Fruit fly (Drosophila melanogaster) whole organism, prepupa: ENCODE data around the gene RanGAP.
A peak's percentile ranks its signal among the peaks of the same experiment; 100 is the strongest.

ENCODE experiments used
- Blimp-1 ChIP-seq: fragments of 200-800 bp; sonication (Bioruptor generic); optimal IDR thresholded peaks from 3 replicates; lab custom pipeline; 2017; ENCODE audit warnings: missing biosample characterization, missing genetic modification characterization, mild to moderate bottlenecking, moderate library complexity, missing genetic modification reagents
- CG10631 ChIP-seq: fragments of 200-800 bp; sonication (Bioruptor generic); optimal IDR thresholded peaks from 2 replicates; lab custom pipeline; 2016; ENCODE audit warnings: missing biosample characterization, missing genetic modification characterization
- CG10669 ChIP-seq: fragments of 200-800 bp; sonication (Bioruptor generic); optimal IDR thresholded peaks from 3 replicates; lab custom pipeline; 2018; ENCODE audit warnings: missing biosample characterization, mild to moderate bottlenecking, missing genetic modification characterization, moderate library complexity
- CG11294 ChIP-seq: fragments of 200-800 bp; sonication (Bioruptor generic); IDR thresholded peaks from 2 replicates; pipeline ENCODE4 v1.3.6; 2022; ENCODE audit warnings: missing biosample characterization, missing genetic modification characterization
- CG11762 ChIP-seq: fragments of 200-800 bp; sonication (Bioruptor generic); optimal IDR thresholded peaks from 3 replicates; lab custom pipeline; 2016; ENCODE audit warnings: missing biosample characterization, missing genetic modification characterization; ENCODE audit not compliant: insufficient read depth
- CG15336 ChIP-seq: fragments of 200-800 bp; sonication (Bioruptor generic); IDR thresholded peaks from 2 replicates; pipeline ENCODE4 v1.3.6; 2022; ENCODE audit warnings: missing biosample characterization, missing genetic modification characterization
- CG1621 ChIP-seq: fragments of 200-800 bp; sonication (Bioruptor generic); optimal IDR thresholded peaks from 3 replicates; lab custom pipeline; 2018; ENCODE audit warnings: missing biosample characterization, mild to moderate bottlenecking, missing genetic modification characterization
- CG16779 ChIP-seq: fragments of 200-800 bp; sonication (Bioruptor generic); optimal IDR thresholded peaks from 3 replicates; lab custom pipeline; 2017; ENCODE audit warnings: missing biosample characterization, mild to moderate bottlenecking, missing genetic modification characterization
- CG3032 ChIP-seq: fragments of 200-800 bp; optimal IDR thresholded peaks from 2 replicates; lab custom pipeline; 2019; ENCODE audit warnings: missing biosample characterization, mild to moderate bottlenecking, missing genetic modification characterization, moderate library complexity
- CG31627 ChIP-seq: fragments of 200-800 bp; sonication (Bioruptor generic); optimal IDR thresholded peaks from 3 replicates; lab custom pipeline; 2016; ENCODE audit warnings: missing biosample characterization, missing genetic modification characterization
- CG32006 ChIP-seq: fragments of 200-800 bp; sonication (Bioruptor generic); optimal IDR thresholded peaks from 3 replicates; lab custom pipeline; 2017; ENCODE audit warnings: missing biosample characterization, mild to moderate bottlenecking, missing genetic modification characterization
- CG34406 ChIP-seq: fragments of 200-800 bp; sonication (Bioruptor generic); optimal IDR thresholded peaks from 3 replicates; lab custom pipeline; 2016; ENCODE audit warnings: missing biosample characterization, missing genetic modification characterization
- CG3919 ChIP-seq: fragments of 200-800 bp; sonication (Bioruptor generic); optimal IDR thresholded peaks from 3 replicates; lab custom pipeline; 2016; ENCODE audit warnings: missing biosample characterization, missing genetic modification characterization
- CG4318 ChIP-seq: fragments of 200-800 bp; sonication (Bioruptor generic); optimal IDR thresholded peaks from 3 replicates; lab custom pipeline; 2017; ENCODE audit warnings: missing biosample characterization, mild to moderate bottlenecking, missing genetic modification characterization
- CG6163 ChIP-seq: fragments of 200-800 bp; sonication (Bioruptor generic); IDR thresholded peaks from 3 replicates; pipeline ENCODE4 v1.3.6; 2022; ENCODE audit warnings: missing biosample characterization, missing genetic modification characterization
- CG6276 ChIP-seq: fragments of 200-800 bp; sonication (Bioruptor generic); optimal IDR thresholded peaks from 2 replicates; lab custom pipeline; 2017; ENCODE audit warnings: missing biosample characterization, mild to moderate bottlenecking, missing genetic modification characterization
- CG6792 ChIP-seq: fragments of 200-800 bp; sonication (Bioruptor generic); optimal IDR thresholded peaks from 3 replicates; lab custom pipeline; 2016; ENCODE audit warnings: missing biosample characterization, missing genetic modification characterization
- CG6808 ChIP-seq: fragments of 200-800 bp; sonication (Bioruptor generic); optimal IDR thresholded peaks from 3 replicates; lab custom pipeline; 2017; ENCODE audit warnings: missing biosample characterization, missing genetic modification characterization, mild to moderate bottlenecking, moderate library complexity, missing genetic modification reagents
- CG7368 ChIP-seq: fragments of 200-800 bp; sonication (Bioruptor generic); optimal IDR thresholded peaks from 3 replicates; lab custom pipeline; 2016; ENCODE audit warnings: missing biosample characterization, missing genetic modification characterization
- CG8119 ChIP-seq: fragments of 200-800 bp; sonication (Bioruptor generic); IDR thresholded peaks from 3 replicates; pipeline ENCODE4 v1.3.6; 2022; ENCODE audit warnings: missing biosample characterization, missing genetic modification characterization
- CG8319 ChIP-seq: fragments of 200-800 bp; sonication (Bioruptor generic); optimal IDR thresholded peaks from 3 replicates; lab custom pipeline; 2016; ENCODE audit warnings: missing biosample characterization, missing genetic modification characterization
- CG8632 ChIP-seq: fragments of 200-800 bp; sonication (Bioruptor generic); optimal IDR thresholded peaks from 3 replicates; lab custom pipeline; 2016; ENCODE audit warnings: missing biosample characterization, missing genetic modification characterization
- CG9139 ChIP-seq: fragments of 200-800 bp; sonication (Bioruptor generic); optimal IDR thresholded peaks from 3 replicates; lab custom pipeline; 2017; ENCODE audit warnings: missing biosample characterization, mild to moderate bottlenecking, missing genetic modification characterization
- Eip75B ChIP-seq: fragments of 200-800 bp; sonication (Bioruptor generic); optimal IDR thresholded peaks from 3 replicates; lab custom pipeline; 2016; ENCODE audit warnings: missing biosample characterization, missing genetic modification characterization
- Eip78C ChIP-seq: fragments of 200-800 bp; sonication (Bioruptor generic); peaks from one replicate; lab custom pipeline; 2016; ENCODE audit warnings: missing biosample characterization, missing genetic modification characterization
- Eip93F ChIP-seq: fragments of 200-800 bp; sonication (Bioruptor generic); optimal IDR thresholded peaks from 2 replicates; lab custom pipeline; 2016; ENCODE audit warnings: missing biosample characterization, mild to moderate bottlenecking, missing genetic modification characterization
- Ets21C ChIP-seq: fragments of 200-800 bp; sonication (Bioruptor generic); optimal IDR thresholded peaks from 3 replicates; lab custom pipeline; 2016; ENCODE audit warnings: missing biosample characterization, missing genetic modification characterization
- Gug ChIP-seq: fragments of 200-800 bp; sonication (Bioruptor generic); IDR thresholded peaks from 2 replicates; pipeline ENCODE4 v1.3.6; 2022; ENCODE audit warnings: missing biosample characterization, missing genetic modification characterization
- Hr38 ChIP-seq: sonication (Bioruptor generic); optimal IDR thresholded peaks from 2 replicates; lab custom pipeline; 2016; ENCODE audit warnings: missing biosample characterization, missing genetic modification characterization
- Lpt ChIP-seq: fragments of 200-800 bp; sonication (Bioruptor generic); optimal IDR thresholded peaks from 3 replicates; lab custom pipeline; 2016; ENCODE audit warnings: missing biosample characterization, missing genetic modification characterization
- Met ChIP-seq: fragments of 200-800 bp; sonication (Bioruptor generic); optimal IDR thresholded peaks from 3 replicates; lab custom pipeline; 2016; ENCODE audit warnings: missing biosample characterization, missing genetic modification characterization
- OdsH ChIP-seq: fragments of 200-800 bp; sonication (Bioruptor generic); optimal IDR thresholded peaks from 3 replicates; lab custom pipeline; 2016; ENCODE audit warnings: missing biosample characterization, missing genetic modification characterization
- Smox ChIP-seq: fragments of 200-800 bp; sonication (Bioruptor generic); optimal IDR thresholded peaks from 3 replicates; lab custom pipeline; 2016; ENCODE audit warnings: missing biosample characterization, missing genetic modification characterization
- Sox102F ChIP-seq: fragments of 200-800 bp; sonication (Bioruptor generic); optimal IDR thresholded peaks from 2 replicates; lab custom pipeline; 2016; ENCODE audit warnings: missing biosample characterization, mild to moderate bottlenecking, missing genetic modification characterization
- Sox14 ChIP-seq: fragments of 200-800 bp; sonication (Bioruptor generic); optimal IDR thresholded peaks from 3 replicates; lab custom pipeline; 2016; ENCODE audit warnings: missing biosample characterization, missing genetic modification characterization
- achi ChIP-seq: fragments of 200-800 bp; sonication (Bioruptor generic); optimal IDR thresholded peaks from 3 replicates; lab custom pipeline; 2016; ENCODE audit warnings: missing biosample characterization, missing genetic modification characterization
- acj6 ChIP-seq: fragments of 200-800 bp; sonication (Bioruptor generic); optimal IDR thresholded peaks from 3 replicates; lab custom pipeline; 2016; ENCODE audit warnings: missing biosample characterization, missing genetic modification characterization
- cyc ChIP-seq: fragments of 200-800 bp; sonication (Bioruptor generic); optimal IDR thresholded peaks from 3 replicates; lab custom pipeline; 2016; ENCODE audit warnings: missing biosample characterization, missing genetic modification characterization
- dac ChIP-seq: fragments of 200-800 bp; sonication (Bioruptor generic); optimal IDR thresholded peaks from 2 replicates; lab custom pipeline; 2017; ENCODE audit warnings: missing biosample characterization, mild to moderate bottlenecking, missing genetic modification characterization
- dsx ChIP-seq: fragments of 200-800 bp; optimal IDR thresholded peaks from 3 replicates; lab custom pipeline; 2019; ENCODE audit warnings: missing biosample characterization, mild to moderate bottlenecking, missing genetic modification characterization, moderate library complexity; ENCODE audit not compliant: poor library complexity, severe bottlenecking
- eg ChIP-seq: fragments of 200-800 bp; sonication (Bioruptor generic); IDR thresholded peaks from 3 replicates; pipeline ENCODE4 v1.3.6; 2022; ENCODE audit warnings: missing biosample characterization, missing genetic modification characterization
- esn ChIP-seq: fragments of 200-800 bp; sonication (Bioruptor generic); optimal IDR thresholded peaks from 2 replicates; lab custom pipeline; 2016; ENCODE audit warnings: missing biosample characterization, mild to moderate bottlenecking, missing genetic modification characterization, moderate library complexity
- fd85E ChIP-seq: fragments of 200-800 bp; sonication (Bioruptor generic); optimal IDR thresholded peaks from 3 replicates; lab custom pipeline; 2016; ENCODE audit warnings: missing biosample characterization, missing genetic modification characterization
- fkh ChIP-seq: fragments of 200-800 bp; sonication (Bioruptor generic); optimal IDR thresholded peaks from 3 replicates; lab custom pipeline; 2017; ENCODE audit warnings: missing biosample characterization, mild to moderate bottlenecking, missing genetic modification characterization, moderate library complexity
- lz ChIP-seq: fragments of 200-800 bp; sonication (Bioruptor generic); optimal IDR thresholded peaks from 3 replicates; lab custom pipeline; 2016; ENCODE audit warnings: missing biosample characterization, missing genetic modification characterization
- net ChIP-seq: fragments of 200-800 bp; sonication (Bioruptor generic); optimal IDR thresholded peaks from 3 replicates; lab custom pipeline; 2016; ENCODE audit warnings: missing biosample characterization, missing genetic modification characterization
- pdm3 ChIP-seq: fragments of 200-800 bp; sonication (Bioruptor generic); optimal IDR thresholded peaks from 3 replicates; lab custom pipeline; 2016; ENCODE audit warnings: missing biosample characterization, missing genetic modification characterization
- salr ChIP-seq, 2 experiments: fragments of 200-800 bp; sonication (Bioruptor generic); optimal IDR thresholded peaks; 3 replicates each; lab custom pipeline; 2016 to 2018; ENCODE audit warnings: missing biosample characterization in 2 of 2, missing genetic modification characterization in 2 of 2, mild to moderate bottlenecking in 1 of 2
- spab ChIP-seq: fragments of 200-800 bp; sonication (Bioruptor generic); optimal IDR thresholded peaks from 2 replicates; lab custom pipeline; 2017; ENCODE audit warnings: missing biosample characterization, mild to moderate bottlenecking, missing genetic modification characterization, missing genetic modification reagents
- ss ChIP-seq, 2 experiments: fragments of 200-800 bp; sonication (Bioruptor generic); optimal IDR thresholded peaks; 2 replicates in 1 of 2; 3 replicates in 1 of 2; lab custom pipeline; 2017 to 2018; ENCODE audit warnings: mild to moderate bottlenecking in 2 of 2, missing biosample characterization in 2 of 2, missing genetic modification characterization in 2 of 2, moderate library complexity in 1 of 2
- svp ChIP-seq: fragments of 200-800 bp; sonication (Bioruptor generic); peaks from one replicate; lab custom pipeline; 2016; ENCODE audit warnings: missing biosample characterization, missing genetic modification characterization
- topi ChIP-seq: fragments of 200-800 bp; sonication (Bioruptor generic); optimal IDR thresholded peaks from 3 replicates; lab custom pipeline; 2016; ENCODE audit warnings: missing biosample characterization, missing genetic modification characterization

The RanGAP gene

DNA sequence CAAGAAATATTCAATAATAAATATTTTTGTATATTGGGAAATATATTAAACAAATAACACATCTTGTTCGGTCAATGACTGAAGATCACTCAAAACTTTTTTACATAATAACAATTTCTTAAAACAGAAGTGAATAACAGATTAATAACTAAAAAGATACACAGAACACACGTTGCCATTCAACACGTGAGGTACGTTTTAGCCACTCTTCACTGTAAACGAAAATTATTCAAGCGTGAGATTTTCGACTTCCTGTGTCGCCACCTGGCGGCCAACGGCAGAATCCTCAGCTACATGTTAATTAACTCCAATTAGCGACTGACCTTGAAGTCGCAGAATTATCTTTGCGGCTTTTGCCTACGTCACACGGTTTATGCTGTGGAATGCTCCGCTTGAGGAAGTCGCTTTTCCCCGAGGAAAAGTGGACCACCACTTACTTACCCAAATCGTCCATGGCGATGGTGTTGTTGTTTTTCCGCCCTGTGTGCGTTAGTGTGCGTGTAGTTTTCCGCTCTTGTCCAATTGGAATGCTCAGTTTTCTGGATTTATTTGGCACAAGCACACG lies 15.9 kb upstream of the RanGAP start:
- TF ChIP-seq Met: peak; percentile 67
- peak; percentile 59 for TF ChIP-seq eg
- no peak for TF ChIP-seq Eip93F (GFP tag; lab: Kevin White, UChicago)
- peak; percentile 41 for TF ChIP-seq CG1621 (tag; lab: Kevin White, UChicago)
- TF ChIP-seq CG16779 (tag; lab: Kevin White, UChicago): no peak
- TF ChIP-seq CG15336 (GFP tag; lab: Robert Waterston, UW): peak; percentile 57
- no peak for TF ChIP-seq spab (GFP tag; lab: Kevin White, UChicago)
- no peak for TF ChIP-seq Hr38 (GFP tag; lab: Kevin White, UChicago)
- peak; percentile 16 for TF ChIP-seq CG10631 (GFP tag; lab: Kevin White, UChicago)
- TF ChIP-seq acj6 (GFP tag; lab: Kevin White, UChicago): peak; percentile 65
- peak; percentile 51 for TF ChIP-seq achi (GFP tag; lab: Kevin White, UChicago)
- peak; percentile 46 for TF ChIP-seq CG8632 (GFP tag; lab: Kevin White, UChicago)
- peak; percentile 32 for TF ChIP-seq CG6808 (GFP tag; lab: Kevin White, UChicago)
- TF ChIP-seq Sox14: peak; percentile 31
- peak; percentile 66 for TF ChIP-seq net (GFP tag; lab: Kevin White, UChicago)
- no peak for TF ChIP-seq fkh
- peak; percentile 20 for TF ChIP-seq Eip75B (GFP tag; lab: Kevin White, UChicago)
- no peak for TF ChIP-seq fd85E
- TF ChIP-seq Lpt (GFP tag; lab: Kevin White, UChicago): no peak
- peak in 1 of 2 experiments; percentile 11 for TF ChIP-seq salr (GFP tag; optimal IDR thresholded peaks at IDR 0.05; lab: Kevin White, UChicago)
- peak; percentile 50 for TF ChIP-seq CG10669 (GFP tag; lab: Kevin White, UChicago)
- TF ChIP-seq Gug: no peak
- peak; percentile 68 for TF ChIP-seq Smox (GFP tag; lab: Kevin White, UChicago)
- no peak for TF ChIP-seq ss (GFP tag; optimal IDR thresholded peaks at IDR 0.05; lab: Kevin White, UChicago)
- TF ChIP-seq CG4318 (GFP tag; lab: Kevin White, UChicago): no peak
- peak; percentile 58 for TF ChIP-seq topi (GFP tag; lab: Kevin White, UChicago)
- TF ChIP-seq pdm3 (GFP tag; lab: Kevin White, UChicago): peak; percentile 46
- peak; percentile 26 for TF ChIP-seq CG6792 (GFP tag; lab: Kevin White, UChicago)
- TF ChIP-seq CG3032 (tag; lab: Kevin White, UChicago): peak; percentile 57
- TF ChIP-seq CG9139 (GFP tag; lab: Kevin White, UChicago): no peak
- peak; percentile 57 for TF ChIP-seq CG31627 (GFP tag; lab: Kevin White, UChicago)
- TF ChIP-seq Eip78C: peak; percentile 86
- TF ChIP-seq CG11294 (GFP tag; lab: Robert Waterston, UW): no peak
- peak; percentile 56 for TF ChIP-seq CG3919
- TF ChIP-seq CG8319 (GFP tag; lab: Kevin White, UChicago): peak; percentile 22
- TF ChIP-seq CG7368 (GFP tag; lab: Kevin White, UChicago): no peak
- TF ChIP-seq CG32006 (GFP tag; lab: Kevin White, UChicago): peak; percentile 48
- no peak for TF ChIP-seq dsx (GFP tag; lab: Kevin White, UChicago)
- TF ChIP-seq esn: peak; percentile 73
- TF ChIP-seq CG34406 (GFP tag; lab: Kevin White, UChicago): peak; percentile 52
- no peak for TF ChIP-seq Blimp-1 (GFP tag; lab: Kevin White, UChicago)
- peak; percentile 71 for TF ChIP-seq CG6163 (GFP tag; lab: Robert Waterston, UW)
- TF ChIP-seq dac: no peak
- TF ChIP-seq OdsH: peak; percentile 66
- peak; percentile 35 for TF ChIP-seq Sox102F (GFP tag; lab: Kevin White, UChicago)
- TF ChIP-seq CG11762 (GFP tag; lab: Kevin White, UChicago): peak; percentile 28
- peak; percentile 76 for TF ChIP-seq svp (GFP tag; lab: Kevin White, UChicago)
- TF ChIP-seq cyc (GFP tag; lab: Kevin White, UChicago): peak; percentile 53
- TF ChIP-seq Ets21C (GFP tag; lab: Kevin White, UChicago): peak; percentile 47
- TF ChIP-seq CG6276 (GFP tag; lab: Kevin White, UChicago): peak; percentile 6
- TF ChIP-seq CG8119 (GFP tag; lab: Robert Waterston, UW): peak; percentile 57; the same call in 2 of the 3 replicates
- peak; percentile 50 for TF ChIP-seq lz
